Fruit fly (Drosophila melanogaster) whole organism: ENCODE results near the gene CG17919.

Source experiments
- CG8478 ChIP-seq: fragments of >200 bp; optimal IDR thresholded peaks from 2 replicates; lab custom pipeline; 2018; ENCODE audit warnings: inconsistent platforms
- EcR ChIP-seq, 2 experiments: fragments of >200 bp; optimal IDR thresholded peaks; 2 replicates each; lab custom pipeline; 2017; ENCODE audit warnings: missing biosample characterization in 2 of 2, missing genetic modification characterization in 2 of 2, missing genetic modification reagents in 2 of 2
- pan ChIP-seq: fragments of >200 bp; optimal IDR thresholded peaks from 2 replicates; lab custom pipeline; 2017
- psq ChIP-seq: fragments of >200 bp; optimal IDR thresholded peaks from 2 replicates; lab custom pipeline; 2017
- usp ChIP-seq: fragments of >200 bp; optimal IDR thresholded peaks from 2 replicates; lab custom pipeline; 2017; ENCODE audit warnings: missing biosample characterization, missing genetic modification characterization, mixed read lengths

DNA sequence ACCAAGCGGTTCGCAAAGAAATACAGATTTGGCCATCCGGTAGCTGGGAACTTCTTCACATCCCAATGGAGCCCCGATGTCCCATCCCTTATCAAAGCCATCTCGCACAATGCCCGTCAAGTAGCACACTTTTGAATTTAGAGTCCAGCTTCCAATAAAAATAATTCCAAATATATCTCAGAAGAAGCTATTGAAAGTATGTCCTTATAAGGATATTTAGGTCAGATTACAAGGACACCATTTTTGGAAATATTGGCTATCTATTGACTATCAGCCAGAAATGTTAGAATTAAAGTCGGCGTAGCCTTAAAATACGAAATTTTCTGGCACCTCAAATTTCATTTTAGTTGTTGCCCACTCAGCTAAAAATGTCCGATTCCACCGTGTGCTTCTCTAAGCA, 1.1 kb upstream of the CG17919 start, which contains the start of gene CG10298:
- TF ChIP-seq pan (lab: Kevin White, UChicago) (no peak), CG8478 (lab: Kevin White, UChicago) (no peak), psq (lab: Kevin White, UChicago) (no peak), usp (no peak), EcR (GFP tag; optimal IDR thresholded peaks at IDR 0.05; lab: Kevin White, UChicago) (no peak)
